Worm (Caenorhabditis elegans) whole organism, L3 larva: ENCODE measurements around the gene R02D5.4.

Experiments used
- ceh-16 ChIP-seq: sonication (generic microtip); optimal IDR thresholded peaks from 2 replicates; lab custom pipeline; 2017; ENCODE audit warnings: missing biosample characterization, missing genetic modification characterization
- daf-12 ChIP-seq: fragments of 150-350 bp; optimal IDR thresholded peaks from 2 replicates; lab custom pipeline; 2014; ENCODE audit warnings: missing biosample characterization, missing genetic modification reagents, missing genetic modification characterization
- elt-2 ChIP-seq: sonication (generic microtip); optimal IDR thresholded peaks from 2 replicates; lab custom pipeline; 2016; ENCODE audit warnings: missing genetic modification reagents, mild to moderate bottlenecking, missing genetic modification characterization, missing compliant biosample characterization
- fkh-10 ChIP-seq: sonication (generic microtip); optimal IDR thresholded peaks from 2 replicates; lab custom pipeline; 2017; ENCODE audit warnings: missing biosample characterization, missing genetic modification reagents, missing genetic modification characterization
- hmg-11 ChIP-seq: sonication (generic microtip); optimal IDR thresholded peaks from 2 replicates; lab custom pipeline; 2016; ENCODE audit warnings: missing genetic modification characterization, missing compliant biosample characterization
- lin-39 ChIP-seq: fragments of 150-350 bp; optimal IDR thresholded peaks from 2 replicates; lab custom pipeline; 2018; ENCODE audit warnings: missing biosample characterization, missing genetic modification reagents, missing genetic modification characterization
- nhr-11 ChIP-seq: fragments of 150-350 bp; optimal IDR thresholded peaks from 2 replicates; lab custom pipeline; 2014; ENCODE audit warnings: missing biosample characterization, missing genetic modification characterization
- nhr-237 ChIP-seq: fragments of 150-350 bp; optimal IDR thresholded peaks from 2 replicates; lab custom pipeline; 2014; ENCODE audit warnings: missing biosample characterization, missing genetic modification characterization
- snpc-4 ChIP-seq: fragments of 150-350 bp; optimal IDR thresholded peaks from 2 replicates; lab custom pipeline; 2014; ENCODE audit warnings: missing biosample characterization, missing genetic modification characterization

DNA sequence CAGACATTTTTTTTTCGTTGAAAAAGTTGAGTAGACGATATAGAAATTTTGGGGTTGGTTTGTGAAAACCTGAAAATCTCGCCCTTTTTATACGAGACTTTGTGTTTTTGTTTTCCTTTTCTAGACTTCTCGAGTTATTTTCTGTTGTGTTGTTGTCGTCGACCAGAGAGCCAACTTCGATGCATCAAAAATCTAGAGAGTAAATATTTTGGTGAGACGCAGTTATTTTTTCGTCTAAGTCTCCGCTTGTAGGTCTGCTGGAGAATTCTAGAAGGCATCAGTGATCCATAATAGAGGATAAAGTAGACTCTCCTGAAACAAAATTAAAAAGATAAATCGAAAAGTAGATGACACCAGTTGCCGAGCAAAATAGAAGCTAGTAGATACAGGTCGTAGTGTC lies 20.1 kb downstream of the R02D5.4 start, which contains the start of gene F08H9.4:
- no peak for TF ChIP-seq snpc-4 (tag; lab: Kevin White, UChicago)
- TF ChIP-seq nhr-11: no peak
- TF ChIP-seq fkh-10 (GFP tag; lab: Kevin White, UChicago): no peak
- TF ChIP-seq lin-39 (tag; lab: Kevin White, UChicago): no peak
- no peak for TF ChIP-seq nhr-237 (tag; lab: Kevin White, UChicago)
- no peak for TF ChIP-seq hmg-11
- no peak for TF ChIP-seq elt-2 (tag; lab: Kevin White, UChicago)
- no peak for TF ChIP-seq ceh-16 (tag; lab: Kevin White, UChicago)
- no peak for TF ChIP-seq daf-12
